Fruit fly (Drosophila melanogaster) whole organism, prepupa: ENCODE data around the gene Saysd1.

ENCODE experiments used
- Blimp-1 ChIP-seq: fragments of 200-800 bp; sonication (Bioruptor generic); optimal IDR thresholded peaks from 3 replicates; lab custom pipeline; 2017; ENCODE audit warnings: missing biosample characterization, missing genetic modification characterization, mild to moderate bottlenecking, moderate library complexity, missing genetic modification reagents
- CG10669 ChIP-seq: fragments of 200-800 bp; sonication (Bioruptor generic); optimal IDR thresholded peaks from 3 replicates; lab custom pipeline; 2018; ENCODE audit warnings: missing biosample characterization, mild to moderate bottlenecking, missing genetic modification characterization, moderate library complexity
- CG11902 ChIP-seq: fragments of 200-800 bp; sonication (Bioruptor generic); optimal IDR thresholded peaks from 3 replicates; lab custom pipeline; 2016; ENCODE audit warnings: missing biosample characterization, missing genetic modification characterization
- CG15336 ChIP-seq: fragments of 200-800 bp; sonication (Bioruptor generic); IDR thresholded peaks from 2 replicates; pipeline ENCODE4 v1.3.6; 2022; ENCODE audit warnings: missing biosample characterization, missing genetic modification characterization
- CG1621 ChIP-seq: fragments of 200-800 bp; sonication (Bioruptor generic); optimal IDR thresholded peaks from 3 replicates; lab custom pipeline; 2018; ENCODE audit warnings: missing biosample characterization, mild to moderate bottlenecking, missing genetic modification characterization
- CG3032 ChIP-seq: fragments of 200-800 bp; optimal IDR thresholded peaks from 2 replicates; lab custom pipeline; 2019; ENCODE audit warnings: missing biosample characterization, mild to moderate bottlenecking, missing genetic modification characterization, moderate library complexity
- CG31627 ChIP-seq: fragments of 200-800 bp; sonication (Bioruptor generic); optimal IDR thresholded peaks from 3 replicates; lab custom pipeline; 2016; ENCODE audit warnings: missing biosample characterization, missing genetic modification characterization
- CG32006 ChIP-seq: fragments of 200-800 bp; sonication (Bioruptor generic); optimal IDR thresholded peaks from 3 replicates; lab custom pipeline; 2017; ENCODE audit warnings: missing biosample characterization, mild to moderate bottlenecking, missing genetic modification characterization
- CG34406 ChIP-seq: fragments of 200-800 bp; sonication (Bioruptor generic); optimal IDR thresholded peaks from 3 replicates; lab custom pipeline; 2016; ENCODE audit warnings: missing biosample characterization, missing genetic modification characterization
- CG3919 ChIP-seq: fragments of 200-800 bp; sonication (Bioruptor generic); optimal IDR thresholded peaks from 3 replicates; lab custom pipeline; 2016; ENCODE audit warnings: missing biosample characterization, missing genetic modification characterization
- CG6163 ChIP-seq: fragments of 200-800 bp; sonication (Bioruptor generic); IDR thresholded peaks from 3 replicates; pipeline ENCODE4 v1.3.6; 2022; ENCODE audit warnings: missing biosample characterization, missing genetic modification characterization
- CG6276 ChIP-seq: fragments of 200-800 bp; sonication (Bioruptor generic); optimal IDR thresholded peaks from 2 replicates; lab custom pipeline; 2017; ENCODE audit warnings: missing biosample characterization, mild to moderate bottlenecking, missing genetic modification characterization
- CG6792 ChIP-seq: fragments of 200-800 bp; sonication (Bioruptor generic); optimal IDR thresholded peaks from 3 replicates; lab custom pipeline; 2016; ENCODE audit warnings: missing biosample characterization, missing genetic modification characterization
- CG6808 ChIP-seq: fragments of 200-800 bp; sonication (Bioruptor generic); optimal IDR thresholded peaks from 3 replicates; lab custom pipeline; 2017; ENCODE audit warnings: missing biosample characterization, missing genetic modification characterization, mild to moderate bottlenecking, moderate library complexity, missing genetic modification reagents
- CG6854 ChIP-seq: fragments of 200-800 bp; sonication (Bioruptor generic); optimal IDR thresholded peaks from 2 replicates; lab custom pipeline; 2017; ENCODE audit warnings: missing biosample characterization, mild to moderate bottlenecking, missing genetic modification characterization
- CG7368 ChIP-seq: fragments of 200-800 bp; sonication (Bioruptor generic); optimal IDR thresholded peaks from 3 replicates; lab custom pipeline; 2016; ENCODE audit warnings: missing biosample characterization, missing genetic modification characterization
- CG8119 ChIP-seq: fragments of 200-800 bp; sonication (Bioruptor generic); IDR thresholded peaks from 3 replicates; pipeline ENCODE4 v1.3.6; 2022; ENCODE audit warnings: missing biosample characterization, missing genetic modification characterization
- CG9139 ChIP-seq: fragments of 200-800 bp; sonication (Bioruptor generic); optimal IDR thresholded peaks from 3 replicates; lab custom pipeline; 2017; ENCODE audit warnings: missing biosample characterization, mild to moderate bottlenecking, missing genetic modification characterization
- Eip75B ChIP-seq: fragments of 200-800 bp; sonication (Bioruptor generic); optimal IDR thresholded peaks from 3 replicates; lab custom pipeline; 2016; ENCODE audit warnings: missing biosample characterization, missing genetic modification characterization
- Eip78C ChIP-seq: fragments of 200-800 bp; sonication (Bioruptor generic); peaks from one replicate; lab custom pipeline; 2016; ENCODE audit warnings: missing biosample characterization, missing genetic modification characterization
- Eip93F ChIP-seq: fragments of 200-800 bp; sonication (Bioruptor generic); optimal IDR thresholded peaks from 2 replicates; lab custom pipeline; 2016; ENCODE audit warnings: missing biosample characterization, mild to moderate bottlenecking, missing genetic modification characterization
- Ets21C ChIP-seq: fragments of 200-800 bp; sonication (Bioruptor generic); optimal IDR thresholded peaks from 3 replicates; lab custom pipeline; 2016; ENCODE audit warnings: missing biosample characterization, missing genetic modification characterization
- Gug ChIP-seq: fragments of 200-800 bp; sonication (Bioruptor generic); IDR thresholded peaks from 2 replicates; pipeline ENCODE4 v1.3.6; 2022; ENCODE audit warnings: missing biosample characterization, missing genetic modification characterization
- Hr39 ChIP-seq: fragments of 200-800 bp; sonication (Bioruptor generic); optimal IDR thresholded peaks from 2 replicates; lab custom pipeline; 2016; ENCODE audit warnings: missing biosample characterization, missing genetic modification characterization
- Hr4 ChIP-seq: fragments of 200-800 bp; sonication (Bioruptor generic); optimal IDR thresholded peaks from 3 replicates; lab custom pipeline; 2016; ENCODE audit warnings: missing biosample characterization, missing genetic modification characterization
- Lpt ChIP-seq: fragments of 200-800 bp; sonication (Bioruptor generic); optimal IDR thresholded peaks from 3 replicates; lab custom pipeline; 2016; ENCODE audit warnings: missing biosample characterization, missing genetic modification characterization
- OdsH ChIP-seq: fragments of 200-800 bp; sonication (Bioruptor generic); optimal IDR thresholded peaks from 3 replicates; lab custom pipeline; 2016; ENCODE audit warnings: missing biosample characterization, missing genetic modification characterization
- Sox102F ChIP-seq: fragments of 200-800 bp; sonication (Bioruptor generic); optimal IDR thresholded peaks from 2 replicates; lab custom pipeline; 2016; ENCODE audit warnings: missing biosample characterization, mild to moderate bottlenecking, missing genetic modification characterization
- Sox14 ChIP-seq: fragments of 200-800 bp; sonication (Bioruptor generic); optimal IDR thresholded peaks from 3 replicates; lab custom pipeline; 2016; ENCODE audit warnings: missing biosample characterization, missing genetic modification characterization
- achi ChIP-seq: fragments of 200-800 bp; sonication (Bioruptor generic); optimal IDR thresholded peaks from 3 replicates; lab custom pipeline; 2016; ENCODE audit warnings: missing biosample characterization, missing genetic modification characterization
- acj6 ChIP-seq: fragments of 200-800 bp; sonication (Bioruptor generic); optimal IDR thresholded peaks from 3 replicates; lab custom pipeline; 2016; ENCODE audit warnings: missing biosample characterization, missing genetic modification characterization
- dac ChIP-seq: fragments of 200-800 bp; sonication (Bioruptor generic); optimal IDR thresholded peaks from 2 replicates; lab custom pipeline; 2017; ENCODE audit warnings: missing biosample characterization, mild to moderate bottlenecking, missing genetic modification characterization
- dsx ChIP-seq: fragments of 200-800 bp; optimal IDR thresholded peaks from 3 replicates; lab custom pipeline; 2019; ENCODE audit warnings: missing biosample characterization, mild to moderate bottlenecking, missing genetic modification characterization, moderate library complexity; ENCODE audit not compliant: poor library complexity, severe bottlenecking
- eg ChIP-seq: fragments of 200-800 bp; sonication (Bioruptor generic); IDR thresholded peaks from 3 replicates; pipeline ENCODE4 v1.3.6; 2022; ENCODE audit warnings: missing biosample characterization, missing genetic modification characterization
- fd59A ChIP-seq: fragments of 200-800 bp; sonication (Bioruptor generic); optimal IDR thresholded peaks from 2 replicates; lab custom pipeline; 2017; ENCODE audit warnings: missing biosample characterization, mild to moderate bottlenecking, missing genetic modification characterization, missing genetic modification reagents
- fd85E ChIP-seq: fragments of 200-800 bp; sonication (Bioruptor generic); optimal IDR thresholded peaks from 3 replicates; lab custom pipeline; 2016; ENCODE audit warnings: missing biosample characterization, missing genetic modification characterization
- fkh ChIP-seq: fragments of 200-800 bp; sonication (Bioruptor generic); optimal IDR thresholded peaks from 3 replicates; lab custom pipeline; 2017; ENCODE audit warnings: missing biosample characterization, mild to moderate bottlenecking, missing genetic modification characterization, moderate library complexity
- net ChIP-seq: fragments of 200-800 bp; sonication (Bioruptor generic); optimal IDR thresholded peaks from 3 replicates; lab custom pipeline; 2016; ENCODE audit warnings: missing biosample characterization, missing genetic modification characterization
- pdm3 ChIP-seq: fragments of 200-800 bp; sonication (Bioruptor generic); optimal IDR thresholded peaks from 3 replicates; lab custom pipeline; 2016; ENCODE audit warnings: missing biosample characterization, missing genetic modification characterization
- salr ChIP-seq, 2 experiments: fragments of 200-800 bp; sonication (Bioruptor generic); optimal IDR thresholded peaks; 3 replicates each; lab custom pipeline; 2016 to 2018; ENCODE audit warnings: missing biosample characterization in 2 of 2, missing genetic modification characterization in 2 of 2, mild to moderate bottlenecking in 1 of 2
- ss ChIP-seq, 2 experiments: fragments of 200-800 bp; sonication (Bioruptor generic); optimal IDR thresholded peaks; 2 replicates in 1 of 2; 3 replicates in 1 of 2; lab custom pipeline; 2017 to 2018; ENCODE audit warnings: mild to moderate bottlenecking in 2 of 2, missing biosample characterization in 2 of 2, missing genetic modification characterization in 2 of 2, moderate library complexity in 1 of 2
- svp ChIP-seq: fragments of 200-800 bp; sonication (Bioruptor generic); peaks from one replicate; lab custom pipeline; 2016; ENCODE audit warnings: missing biosample characterization, missing genetic modification characterization

Saysd1 gene

dm6 chr3R:25215997-25216396, 1.0 kb upstream of the Saysd1 start, which contains the start of gene CG31106:
Gene CG31106, plus strand, starts transcription at chr3R:25216297.
- TF ChIP-seq Sox102F (no peak), Gug (no peak), CG15336 (GFP tag; lab: Robert Waterston, UW) (no peak), OdsH (GFP tag; lab: Kevin White, UChicago) (no peak), achi (GFP tag; lab: Kevin White, UChicago) (no peak), acj6 (GFP tag; lab: Kevin White, UChicago) (no peak), CG7368 (no peak), CG10669 (no peak), CG6854 (GFP tag; lab: Kevin White, UChicago) (no peak), Eip93F (GFP tag; lab: Kevin White, UChicago) (no peak), CG6163 (no peak), fkh (no peak), Sox14 (GFP tag; lab: Kevin White, UChicago) (no peak), fd59A (GFP tag; lab: Kevin White, UChicago) (no peak)

- TF ChIP-seq svp (GFP tag; lab: Kevin White, UChicago) (peak; percentile 88), salr (GFP tag; optimal IDR thresholded peaks at IDR 0.05; lab: Kevin White, UChicago) (no peak)
Observed at dm6 chr3R:25209207-25209606, 5.8 kb downstream of the Saysd1 start.

dm6 chr3R:25208767-25209075, 6.3 kb downstream of the Saysd1 start:
- TF ChIP-seq Blimp-1 (GFP tag; lab: Kevin White, UChicago) (no peak), Eip78C (GFP tag; lab: Kevin White, UChicago) (peak; percentile 40), CG6808 (no peak), Lpt (GFP tag; lab: Kevin White, UChicago) (no peak)
- TF ChIP-seq, all 60 proteins: peak for 1

- TF ChIP-seq dsx (GFP tag; lab: Kevin White, UChicago), result peak; percentile 23
- no peak for TF ChIP-seq CG31627
- no peak for TF ChIP-seq Hr39 (GFP tag; lab: Kevin White, UChicago)
- TF ChIP-seq CG6276 (GFP tag; lab: Kevin White, UChicago), result no peak
- no peak for TF ChIP-seq net (GFP tag; lab: Kevin White, UChicago)
- TF ChIP-seq eg (GFP tag; lab: Robert Waterston, UW), result peak; percentile 39; the same call in 1 of the 3 replicates
- TF ChIP-seq CG6854 (GFP tag; lab: Kevin White, UChicago), result peak; percentile 41
- TF ChIP-seq ss (GFP tag; optimal IDR thresholded peaks at IDR 0.05; lab: Kevin White, UChicago), result peak; percentile 9 to 44
- TF ChIP-seq Ets21C, result no peak
- no peak for TF ChIP-seq Blimp-1 (GFP tag; lab: Kevin White, UChicago)
- peak; percentile 35 for TF ChIP-seq CG1621
- TF ChIP-seq CG6163, result 0 out of 3 replicates have a peak, but pooled peaks have one; percentile 15
- TF ChIP-seq CG9139, result peak; percentile 1
- no peak for TF ChIP-seq CG3919
Observed at dm6 chr3R:25208042-25208766, 6.8 kb downstream of the Saysd1 start, which contains the start of gene Cad96Ca. Gene Cad96Ca, minus strand, starts transcription at chr3R:25208283.

- TF ChIP-seq net (GFP tag; lab: Kevin White, UChicago) (peak; percentile 89), CG11902 (GFP tag; lab: Kevin White, UChicago) (peak; percentile 61), CG3032 (peak; percentile 84), Sox14 (GFP tag; lab: Kevin White, UChicago) (peak; percentile 84), CG34406 (GFP tag; lab: Kevin White, UChicago) (peak; percentile 85), CG8119 (GFP tag; lab: Robert Waterston, UW) (peak; percentile 94), CG6792 (GFP tag; lab: Kevin White, UChicago) (peak; percentile 76), CG6808 (peak; percentile 88), achi (GFP tag; lab: Kevin White, UChicago) (peak; percentile 87), fd85E (peak; percentile 35), CG15336 (GFP tag; lab: Robert Waterston, UW) (peak; percentile 93), Eip75B (peak; percentile 80), OdsH (GFP tag; lab: Kevin White, UChicago) (peak; percentile 89), Eip93F (GFP tag; lab: Kevin White, UChicago) (no peak), CG32006 (peak; percentile 91), CG9139 (peak; percentile 76), dac (GFP tag; lab: Kevin White, UChicago) (peak; percentile 82), fd59A (GFP tag; lab: Kevin White, UChicago) (peak; percentile 82), pdm3 (GFP tag; lab: Kevin White, UChicago) (peak; percentile 84), Hr4 (GFP tag; lab: Kevin White, UChicago) (peak; percentile 89)
Observed at dm6 chr3R:25207405-25208003, 7.5 kb downstream of the Saysd1 start.
